Worm (Caenorhabditis elegans) whole organism, L4/young adult: Measurements from ENCODE around the gene clec-182.

ENCODE experiments used
- W03F9.2 ChIP-seq: fragments of 150-350 bp; optimal IDR thresholded peaks from 2 replicates; lab custom pipeline; 2014; ENCODE audit warnings: missing biosample characterization, missing genetic modification characterization
- dao-5 ChIP-seq: sonication (generic microtip); optimal IDR thresholded peaks from 2 replicates; lab custom pipeline; 2016; ENCODE audit warnings: missing genotype, missing genetic modification characterization, moderate library complexity, missing compliant biosample characterization
- him-1 ChIP-seq: sonication (generic microtip); optimal IDR thresholded peaks from 2 replicates; lab custom pipeline; 2016; ENCODE audit warnings: missing genotype, missing genetic modification reagents, missing genetic modification characterization, missing compliant biosample characterization

DNA sequence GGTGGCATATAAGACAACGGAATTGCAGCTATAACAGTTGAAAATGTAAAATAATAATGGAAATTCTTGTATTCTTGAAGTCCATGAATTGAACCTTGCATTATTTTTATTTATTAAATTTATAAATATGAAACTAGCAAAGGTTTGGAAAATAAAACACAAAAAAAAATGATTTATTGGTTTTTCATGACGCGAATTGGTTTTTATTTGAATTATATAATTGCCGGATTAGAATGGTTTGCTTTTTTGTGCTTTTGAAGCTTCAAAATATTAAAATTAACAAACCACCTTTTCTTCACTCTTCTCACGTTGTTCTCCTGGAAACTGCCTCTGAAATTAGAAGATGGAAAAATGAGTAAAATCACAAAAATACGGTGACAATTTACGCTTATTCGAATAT, 8.0 kb downstream of the clec-182 start, which contains the start of gene sru-35:
- TF ChIP-seq him-1 (tag; lab: Kevin White, UChicago) (no peak), W03F9.2 (tag; lab: Kevin White, UChicago) (no peak), dao-5 (tag; lab: Kevin White, UChicago) (no peak)
